Fruit fly (Drosophila melanogaster): ENCODE results near the gene Acsx4.

dm6 chr3R:19802508-19802907 is 19.2 kb downstream of the Acsx4 start:
- TF ChIP-seq CG7045 (GFP tag; optimal IDR thresholded peaks at IDR 0.05) (no peak), CG12768 (GFP tag; optimal IDR thresholded peaks at IDR 0.05) (no peak), Hr96 (GFP tag; optimal IDR thresholded peaks at IDR 0.05) (no peak)
